Worm (Caenorhabditis elegans): ENCODE measurements around the gene F16B4.4.

DNA sequence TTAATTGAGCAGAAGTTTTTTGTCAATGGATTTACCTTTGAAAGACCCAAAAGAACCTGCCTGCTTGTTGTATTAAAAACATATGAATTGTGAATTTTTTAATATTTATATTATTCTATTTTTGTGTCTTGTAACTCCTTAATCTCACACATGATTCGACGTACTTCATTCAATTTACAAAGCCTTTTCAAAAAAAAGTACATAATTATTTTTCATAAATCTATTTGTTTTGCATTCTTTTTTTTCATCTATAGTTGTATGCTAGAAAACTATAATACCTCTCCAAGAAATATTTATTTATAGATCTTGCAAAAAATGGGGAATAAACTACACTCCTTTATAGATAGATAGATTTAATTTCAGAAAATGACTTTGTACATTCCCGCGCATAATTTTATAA, 24.9 kb downstream of the F16B4.4 start, which contains the start of gene nhr-179:
- TF ChIP-seq zip-4 (GFP tag; optimal IDR thresholded peaks at IDR 0.05) = no peak
- no peak for TF ChIP-seq lin-15B (tag; optimal IDR thresholded peaks at IDR 0.05)
- no peak for TF ChIP-seq hpl-2 (GFP tag; optimal IDR thresholded peaks at IDR 0.05)
- TF ChIP-seq efl-3 (GFP tag; optimal IDR thresholded peaks at IDR 0.05) = no peak
- TF ChIP-seq rnt-1 (tag; optimal IDR thresholded peaks at IDR 0.05) = no peak
- TF ChIP-seq fos-1 (tag; optimal IDR thresholded peaks at IDR 0.05) = no peak
- TF ChIP-seq nhr-11 (tag; optimal IDR thresholded peaks at IDR 0.05) = no peak
- no peak for TF ChIP-seq C16A3.4 (tag; optimal IDR thresholded peaks at IDR 0.05)
- TF ChIP-seq ama-1 (optimal IDR thresholded peaks at IDR 0.05) = no peak
- no peak for TF ChIP-seq nhr-77 (tag; optimal IDR thresholded peaks at IDR 0.05)

Data from whole organism, L1 larva.